Worm (Caenorhabditis elegans): Measurements from ENCODE around the gene F26F12.5.

The F26F12.5 gene

DNA sequence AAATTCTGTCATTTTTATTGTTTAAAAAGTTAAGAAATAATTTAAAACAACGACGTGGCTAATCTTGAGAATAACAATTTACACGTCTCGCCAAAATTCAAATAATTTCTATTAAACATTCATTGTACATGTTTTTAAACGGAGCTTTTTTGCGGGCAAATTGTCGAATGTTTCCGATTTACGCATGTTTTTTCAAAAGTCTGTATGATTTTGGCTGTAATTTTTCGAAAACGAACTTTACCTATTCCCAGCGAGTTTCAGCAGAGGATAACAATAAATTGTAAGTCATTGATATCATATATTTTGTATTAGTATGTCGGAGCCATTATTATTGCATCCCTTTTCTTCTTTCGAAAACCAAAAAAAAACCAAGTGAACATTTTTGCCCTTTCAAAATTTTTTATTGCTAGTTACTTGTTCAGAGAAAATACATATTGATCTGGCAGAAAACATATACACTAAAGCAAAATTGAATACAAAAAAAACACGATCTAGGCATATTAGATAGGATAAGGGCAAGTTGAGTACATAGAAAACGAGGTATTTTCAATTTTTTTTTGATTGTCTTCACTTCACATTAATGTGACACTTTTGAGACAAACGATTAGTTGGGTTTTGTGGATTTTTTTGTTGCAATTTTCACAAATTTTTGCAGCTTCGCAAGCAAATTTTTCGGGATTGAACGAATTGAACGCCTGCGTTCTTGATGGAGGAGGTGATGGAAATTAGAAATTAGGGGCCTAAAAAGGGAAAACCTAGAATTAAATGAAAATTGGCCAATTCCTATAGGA lies 26.2 kb downstream of the F26F12.5 start, which contains the start of gene F26F12.2:
Gene F26F12.2, minus strand, starts transcription at position 38 of the 791 bp plus-strand sequence.
- no peak for TF ChIP-seq nhr-6 (tag; optimal IDR thresholded peaks at IDR 0.05)
- no peak for TF ChIP-seq ztf-1 (GFP tag; conservative IDR thresholded peaks at IDR 0.05)
- no peak for TF ChIP-seq crh-2 (tag; optimal IDR thresholded peaks at IDR 0.05)
- TF ChIP-seq lin-13 (GFP tag; optimal IDR thresholded peaks at IDR 0.05) = no peak
- TF ChIP-seq nhr-25 (tag; optimal IDR thresholded peaks at IDR 0.05) = peak; percentile 76
- peak; percentile 58 for TF ChIP-seq blmp-1 (tag; optimal IDR thresholded peaks at IDR 0.05; ENCODE audit: insufficient read depth)
- TF ChIP-seq snpc-4 (tag; optimal IDR thresholded peaks at IDR 0.05) = no peak
- TF ChIP-seq nhr-129 (tag; optimal IDR thresholded peaks at IDR 0.05) = peak; percentile 17
- TF ChIP-seq fos-1 (tag; optimal IDR thresholded peaks at IDR 0.05) = no peak
- no peak for TF ChIP-seq unc-55 (GFP tag; optimal IDR thresholded peaks at IDR 0.05)
- no peak for TF ChIP-seq sma-9 (GFP tag; optimal IDR thresholded peaks at IDR 0.05)
- no peak for TF ChIP-seq sma-9 (tag; optimal IDR thresholded peaks at IDR 0.05)
- peak; percentile 47 for TF ChIP-seq ztf-4 (tag; optimal IDR thresholded peaks at IDR 0.05)
- TF ChIP-seq mab-5 (tag; optimal IDR thresholded peaks at IDR 0.05) = no peak
- peak; percentile 77 for TF ChIP-seq ama-1 (optimal IDR thresholded peaks at IDR 0.05)
- no peak for TF ChIP-seq ceh-16 (tag; optimal IDR thresholded peaks at IDR 0.05)
- TF ChIP-seq zag-1 (tag; optimal IDR thresholded peaks at IDR 0.05) = no peak
- no peak for TF ChIP-seq nhr-77 (tag; optimal IDR thresholded peaks at IDR 0.05)
- TF ChIP-seq nhr-12 (tag; optimal IDR thresholded peaks at IDR 0.05) = no peak
- no peak for TF ChIP-seq unc-39 (tag; optimal IDR thresholded peaks at IDR 0.05)
- TF ChIP-seq sma-3 (GFP tag; optimal IDR thresholded peaks at IDR 0.05) = peak; percentile 2
- no peak for TF ChIP-seq F13H6.1 (tag; optimal IDR thresholded peaks at IDR 0.05)
- TF ChIP-seq unc-62 (GFP tag; optimal IDR thresholded peaks at IDR 0.05) = no peak
- TF ChIP-seq lsy-2 (tag; optimal IDR thresholded peaks at IDR 0.05) = peak in 1 of 2 experiments; percentile 6
- TF ChIP-seq elt-1 (tag; optimal IDR thresholded peaks at IDR 0.05) = no peak
- no peak for TF ChIP-seq gmeb-1 (tag; optimal IDR thresholded peaks at IDR 0.05)
- peak; percentile 30 for TF ChIP-seq C34F6.9 (tag; optimal IDR thresholded peaks at IDR 0.05)
- TF ChIP-seq mbf-1 (tag; optimal IDR thresholded peaks at IDR 0.05) = no peak
- no peak for TF ChIP-seq lin-39 (tag; optimal IDR thresholded peaks at IDR 0.05)
- no peak for TF ChIP-seq nhr-11 (tag; optimal IDR thresholded peaks at IDR 0.05)
- no peak for TF ChIP-seq ZK546.5 (tag; optimal IDR thresholded peaks at IDR 0.05)
- no peak for TF ChIP-seq lin-11 (tag; optimal IDR thresholded peaks at IDR 0.05)
- TF ChIP-seq peb-1 (tag; optimal IDR thresholded peaks at IDR 0.05) = no peak
- no peak for TF ChIP-seq sem-4 (tag; optimal IDR thresholded peaks at IDR 0.05)
- TF ChIP-seq aly-2 (tag; optimal IDR thresholded peaks at IDR 0.05) = no peak
- no peak for TF ChIP-seq skn-1 (tag; optimal IDR thresholded peaks at IDR 0.05)
- TF ChIP-seq Y55F3AM.14 (GFP tag; optimal IDR thresholded peaks at IDR 0.05) = no peak
- TF ChIP-seq dmd-4 (tag; optimal IDR thresholded peaks at IDR 0.05) = no peak
- no peak for TF ChIP-seq nhr-237 (tag; optimal IDR thresholded peaks at IDR 0.05)
- TF ChIP-seq alr-1 (tag; optimal IDR thresholded peaks at IDR 0.05) = no peak

DNA sequence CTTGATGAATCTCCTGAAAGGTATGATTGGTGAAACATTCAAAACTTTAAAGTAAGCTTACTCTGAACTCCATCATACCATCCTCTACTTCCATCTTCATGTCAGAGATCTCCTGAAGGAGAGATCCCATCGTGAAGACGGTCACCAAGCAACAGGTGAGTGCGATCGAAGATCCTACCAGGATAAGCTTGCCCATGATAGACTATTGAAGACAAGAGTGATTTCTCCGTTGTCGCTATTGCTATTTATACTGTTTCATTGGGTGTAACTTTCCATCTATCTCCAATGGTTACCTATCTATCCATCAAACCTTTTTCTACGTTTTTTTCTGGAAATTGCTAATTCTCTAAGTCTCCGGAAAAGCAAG lies 28.4 kb downstream of the F26F12.5 start, which contains the start of gene col-140:
Gene col-140, minus strand, starts transcription at position 219 of the 367 bp plus-strand sequence.
- TF ChIP-seq F13H6.1 (tag; optimal IDR thresholded peaks at IDR 0.05) (no peak), lin-13 (GFP tag; optimal IDR thresholded peaks at IDR 0.05) (no peak), unc-55 (GFP tag; optimal IDR thresholded peaks at IDR 0.05) (no peak), lsy-2 (tag; optimal IDR thresholded peaks at IDR 0.05) (no peak), nhr-21 (tag; optimal IDR thresholded peaks at IDR 0.05) (no peak), lin-11 (tag; optimal IDR thresholded peaks at IDR 0.05) (no peak), gmeb-1 (tag; optimal IDR thresholded peaks at IDR 0.05) (no peak), snpc-4 (tag; optimal IDR thresholded peaks at IDR 0.05) (no peak), aly-2 (tag; optimal IDR thresholded peaks at IDR 0.05) (no peak), sma-9 (GFP tag; optimal IDR thresholded peaks at IDR 0.05) (no peak), sma-9 (tag; optimal IDR thresholded peaks at IDR 0.05) (no peak), sma-3 (GFP tag; optimal IDR thresholded peaks at IDR 0.05) (no peak)
